Worm (Caenorhabditis elegans) whole organism, L2 larva: ENCODE measurements around the gene T19C9.10.

Source experiments
- C34F6.9 ChIP-seq: fragments of 150-350 bp; optimal IDR thresholded peaks from 2 replicates; lab custom pipeline; 2014; ENCODE audit warnings: missing biosample characterization, missing genetic modification characterization
- R02D3.7 ChIP-seq: fragments of 150-350 bp; optimal IDR thresholded peaks from 2 replicates; lab custom pipeline; 2014; ENCODE audit warnings: missing biosample characterization, missing genetic modification characterization
- Y55F3AM.14 ChIP-seq: fragments of 200-800 bp; sonication (Bioruptor generic); optimal IDR thresholded peaks from 2 replicates; lab custom pipeline; 2018; ENCODE audit warnings: mild to moderate bottlenecking, missing genetic modification characterization, missing compliant biosample characterization
- ZK546.5 ChIP-seq: sonication (generic microtip); optimal IDR thresholded peaks from 2 replicates; lab custom pipeline; 2017; ENCODE audit warnings: missing biosample characterization, missing genetic modification characterization
- ama-1 ChIP-seq: fragments of 150-350 bp; optimal IDR thresholded peaks from 2 replicates; lab custom pipeline; 2018; ENCODE audit warnings: inconsistent platforms
- blmp-1 ChIP-seq: sonication (generic microtip); optimal IDR thresholded peaks from 2 replicates; lab custom pipeline; 2017; ENCODE audit warnings: missing genetic modification characterization, mild to moderate bottlenecking, missing compliant biosample characterization, antibody characterized with exemption, moderate library complexity; ENCODE audit not compliant: insufficient read depth
- ceh-16 ChIP-seq: fragments of 150-350 bp; optimal IDR thresholded peaks from 2 replicates; lab custom pipeline; 2014; ENCODE audit warnings: missing biosample characterization, missing genetic modification characterization
- ceh-82 ChIP-seq: fragments of 150-350 bp; optimal IDR thresholded peaks from 2 replicates; lab custom pipeline; 2014; ENCODE audit warnings: missing biosample characterization, missing genetic modification characterization
- crh-2 ChIP-seq: sonication (generic microtip); optimal IDR thresholded peaks from 2 replicates; lab custom pipeline; 2017; ENCODE audit warnings: missing biosample characterization, missing genetic modification characterization
- dmd-4 ChIP-seq: sonication (generic microtip); optimal IDR thresholded peaks from 2 replicates; lab custom pipeline; 2017; ENCODE audit warnings: missing biosample characterization, missing genetic modification characterization
- egl-27 ChIP-seq: sonication (generic microtip); optimal IDR thresholded peaks from 3 replicates; lab custom pipeline; 2017; ENCODE audit warnings: missing biosample characterization, missing genetic modification reagents, missing genetic modification characterization
- elt-3 ChIP-seq: sonication (generic microtip); optimal IDR thresholded peaks from 2 replicates; lab custom pipeline; 2017; ENCODE audit warnings: missing biosample characterization, missing genetic modification characterization
- fos-1 ChIP-seq: fragments of 150-350 bp; optimal IDR thresholded peaks from 2 replicates; lab custom pipeline; 2014; ENCODE audit warnings: missing biosample characterization, missing genetic modification characterization
- gmeb-1 ChIP-seq: fragments of 150-350 bp; optimal IDR thresholded peaks from 2 replicates; lab custom pipeline; 2014; ENCODE audit warnings: missing biosample characterization, missing genetic modification characterization
- lin-13 ChIP-seq: fragments of 150-350 bp; optimal IDR thresholded peaks from 2 replicates; lab custom pipeline; 2014; ENCODE audit warnings: missing biosample characterization, missing genetic modification reagents, missing genetic modification characterization
- lin-39 ChIP-seq: fragments of 150-350 bp; optimal IDR thresholded peaks from 2 replicates; lab custom pipeline; 2014; ENCODE audit warnings: missing biosample characterization, missing genetic modification reagents, missing genetic modification characterization
- lsy-2 ChIP-seq, 2 experiments: fragments of 150-350 bp in 1 of 2; sonication (generic microtip) in 1 of 2; optimal IDR thresholded peaks; 2 replicates each; lab custom pipeline; 2014 to 2017; ENCODE audit warnings: missing biosample characterization in 2 of 2, missing genetic modification characterization in 2 of 2
- mbf-1 ChIP-seq: sonication (generic microtip); optimal IDR thresholded peaks from 2 replicates; lab custom pipeline; 2017; ENCODE audit warnings: missing biosample characterization, missing genetic modification characterization
- nhr-12 ChIP-seq: fragments of 150-350 bp; optimal IDR thresholded peaks from 2 replicates; lab custom pipeline; 2014; ENCODE audit warnings: missing biosample characterization, missing genetic modification characterization
- nhr-129 ChIP-seq: fragments of 150-350 bp; optimal IDR thresholded peaks from 2 replicates; lab custom pipeline; 2014; ENCODE audit warnings: missing biosample characterization, missing genetic modification characterization
- nhr-21 ChIP-seq: fragments of 150-350 bp; optimal IDR thresholded peaks from 2 replicates; lab custom pipeline; 2014; ENCODE audit warnings: missing biosample characterization, missing genetic modification characterization
- nhr-23 ChIP-seq: fragments of 150-350 bp; optimal IDR thresholded peaks from 2 replicates; lab custom pipeline; 2014; ENCODE audit warnings: missing biosample characterization, missing genetic modification reagents, missing genetic modification characterization
- nhr-237 ChIP-seq: fragments of 150-350 bp; optimal IDR thresholded peaks from 2 replicates; lab custom pipeline; 2014; ENCODE audit warnings: missing biosample characterization, missing genetic modification characterization
- nhr-25 ChIP-seq: fragments of 150-350 bp; sonication (generic microtip); optimal IDR thresholded peaks from 3 replicates; lab custom pipeline; 2014; ENCODE audit warnings: missing biosample characterization, missing genetic modification characterization
- nhr-77 ChIP-seq: fragments of 150-350 bp; optimal IDR thresholded peaks from 2 replicates; lab custom pipeline; 2014; ENCODE audit warnings: missing biosample characterization, missing genetic modification characterization
- sma-3 ChIP-seq: sonication (generic microtip); optimal IDR thresholded peaks from 2 replicates; lab custom pipeline; 2016; ENCODE audit warnings: missing genetic modification reagents, missing genetic modification characterization, missing compliant biosample characterization
- sma-9 ChIP-seq, 2 experiments: fragments of 150-350 bp in 1 of 2; sonication (generic microtip) in 1 of 2; optimal IDR thresholded peaks; 2 replicates each; lab custom pipeline; 2014 to 2016; ENCODE audit warnings: missing genetic modification characterization in 2 of 2, mild to moderate bottlenecking in 1 of 2, missing biosample characterization in 1 of 2, missing compliant biosample characterization in 1 of 2, missing genetic modification reagents in 1 of 2, moderate library complexity in 1 of 2
- snpc-4 ChIP-seq: fragments of 150-350 bp; optimal IDR thresholded peaks from 2 replicates; lab custom pipeline; 2014; ENCODE audit warnings: missing biosample characterization, missing genetic modification characterization
- unc-39 ChIP-seq: fragments of 150-350 bp; optimal IDR thresholded peaks from 2 replicates; lab custom pipeline; 2014; ENCODE audit warnings: missing biosample characterization, missing genetic modification characterization
- unc-55 ChIP-seq: fragments of 150-350 bp; sonication (generic microtip); optimal IDR thresholded peaks from 3 replicates; lab custom pipeline; 2014; ENCODE audit warnings: missing biosample characterization, missing genetic modification reagents, missing genetic modification characterization
- unc-62 ChIP-seq: fragments of 150-350 bp; optimal IDR thresholded peaks from 2 replicates; lab custom pipeline; 2014; ENCODE audit warnings: missing biosample characterization, missing genetic modification reagents, missing genetic modification characterization
- zag-1 ChIP-seq: fragments of 150-350 bp; optimal IDR thresholded peaks from 2 replicates; lab custom pipeline; 2014; ENCODE audit warnings: missing biosample characterization, missing genetic modification characterization
- ztf-1 ChIP-seq: fragments of 200-800 bp; sonication (Bioruptor generic); conservative IDR thresholded peaks from 2 replicates; pipeline ENCODE4 v1.3.6; 2022; ENCODE audit warnings: missing genetic modification characterization, missing compliant biosample characterization
- ztf-11 ChIP-seq: sonication (generic microtip); optimal IDR thresholded peaks from 2 replicates; lab custom pipeline; 2017; ENCODE audit warnings: missing biosample characterization, missing genetic modification characterization
- ztf-4 ChIP-seq: fragments of 150-350 bp; optimal IDR thresholded peaks from 2 replicates; lab custom pipeline; 2014; ENCODE audit warnings: missing biosample characterization, missing genetic modification characterization

Gene T19C9.10

ce11 chrV:17215602-17216001, 20.8 kb upstream of the T19C9.10 start:
- TF ChIP-seq sma-3 (GFP tag; lab: Kevin White, UChicago): no peak
- no peak for TF ChIP-seq ztf-4 (tag; lab: Kevin White, UChicago)
- no peak for TF ChIP-seq sma-9 (GFP tag; optimal IDR thresholded peaks at IDR 0.05; lab: Kevin White, UChicago)
- no peak for TF ChIP-seq sma-9 (tag; optimal IDR thresholded peaks at IDR 0.05; lab: Kevin White, UChicago)
- TF ChIP-seq ZK546.5: no peak
- no peak for TF ChIP-seq ztf-1
- TF ChIP-seq unc-39 (tag; lab: Kevin White, UChicago): no peak
- TF ChIP-seq elt-3 (tag; lab: Kevin White, UChicago): no peak
- TF ChIP-seq unc-62: no peak
- TF ChIP-seq Y55F3AM.14 (GFP tag; lab: Kevin White, UChicago): no peak
- TF ChIP-seq nhr-25 (tag; lab: Kevin White, UChicago): no peak
- TF ChIP-seq ceh-82: no peak
- no peak for TF ChIP-seq fos-1
- TF ChIP-seq lsy-2 (tag; optimal IDR thresholded peaks at IDR 0.05; lab: Kevin White, UChicago): no peak
- no peak for TF ChIP-seq blmp-1
- no peak for TF ChIP-seq zag-1 (tag; lab: Kevin White, UChicago)
- TF ChIP-seq nhr-21 (tag; lab: Kevin White, UChicago): no peak
- no peak for TF ChIP-seq R02D3.7 (tag; lab: Kevin White, UChicago)
- TF ChIP-seq snpc-4: no peak
- no peak for TF ChIP-seq nhr-77 (tag; lab: Kevin White, UChicago)

- TF ChIP-seq unc-55 (GFP tag; lab: Kevin White, UChicago) (no peak), lsy-2 (tag; optimal IDR thresholded peaks at IDR 0.05; lab: Kevin White, UChicago) (no peak), dmd-4 (tag; lab: Kevin White, UChicago) (no peak), egl-27 (tag; lab: Kevin White, UChicago) (no peak), crh-2 (tag; lab: Kevin White, UChicago) (no peak), snpc-4 (no peak), ztf-11 (tag; lab: Kevin White, UChicago) (no peak), nhr-21 (tag; lab: Kevin White, UChicago) (no peak), nhr-129 (tag; lab: Kevin White, UChicago) (no peak), R02D3.7 (tag; lab: Kevin White, UChicago) (no peak), ZK546.5 (no peak)
Measured at ce11 chrV:17217690-17218089, 18.7 kb upstream of the T19C9.10 start, which contains the start of gene srbc-62. srbc-62 (plus strand) TSS chrV:17217990.

- TF ChIP-seq ceh-82 (no peak), C34F6.9 (no peak), gmeb-1 (no peak), sma-3 (GFP tag; lab: Kevin White, UChicago) (no peak), ztf-11 (tag; lab: Kevin White, UChicago) (no peak), nhr-129 (tag; lab: Kevin White, UChicago) (no peak), sma-9 (GFP tag; optimal IDR thresholded peaks at IDR 0.05; lab: Kevin White, UChicago) (no peak), sma-9 (tag; optimal IDR thresholded peaks at IDR 0.05; lab: Kevin White, UChicago) (no peak), ZK546.5 (no peak), ceh-16 (tag; lab: Kevin White, UChicago) (no peak), ama-1 (lab: Kevin White, UChicago) (no peak), snpc-4 (no peak), nhr-237 (tag; lab: Kevin White, UChicago) (no peak)
Measured at ce11 chrV:17220345-17220744, 16.0 kb upstream of the T19C9.10 start, which contains the start of gene srh-109. srh-109 (minus strand) TSS chrV:17220445.

- TF ChIP-seq nhr-23 (tag; lab: Kevin White, UChicago) (no peak), nhr-129 (tag; lab: Kevin White, UChicago) (no peak), mbf-1 (tag; lab: Kevin White, UChicago) (no peak), nhr-12 (tag; lab: Kevin White, UChicago) (no peak), crh-2 (tag; lab: Kevin White, UChicago) (no peak), ZK546.5 (no peak), lin-39 (tag; lab: Kevin White, UChicago) (no peak), egl-27 (tag; lab: Kevin White, UChicago) (no peak), lin-13 (GFP tag; lab: Kevin White, UChicago) (no peak)
Measured at ce11 chrV:17223305-17223704, 13.1 kb upstream of the T19C9.10 start, which contains the start of gene srh-252. srh-252 (minus strand) TSS chrV:17223405.
